Worm (Caenorhabditis elegans) whole organism, L4 larva: ENCODE data around the gene vha-1.
A peak's percentile ranks its signal among the peaks of the same experiment; 100 is the strongest.

Experiments used
- D1046.2 ChIP-seq: fragments of 200-800 bp; sonication (Bioruptor generic); IDR thresholded peaks from 2 replicates; pipeline ENCODE4 v1.3.6; 2022; ENCODE audit warnings: missing genetic modification characterization, missing compliant biosample characterization
- F10B5.3 ChIP-seq: sonication (generic microtip); optimal IDR thresholded peaks from 2 replicates; lab custom pipeline; 2016; ENCODE audit warnings: mild to moderate bottlenecking, missing genetic modification characterization, missing compliant biosample characterization
- F26F4.8 ChIP-seq: fragments of 200-800 bp; sonication (Bioruptor generic); conservative IDR thresholded peaks from 2 replicates; pipeline ENCODE4 v1.3.6; 2022; ENCODE audit warnings: missing genetic modification characterization, missing compliant biosample characterization
- F44E2.7 ChIP-seq: fragments of 200-800 bp; sonication (Bioruptor generic); IDR thresholded peaks from 2 replicates; pipeline ENCODE4 v2.1.2; 2022; ENCODE audit warnings: missing genetic modification characterization, missing compliant biosample characterization
- F49E8.2 ChIP-seq: sonication (generic microtip); optimal IDR thresholded peaks from 2 replicates; lab custom pipeline; 2016; ENCODE audit warnings: missing compliant biosample characterization, mild to moderate bottlenecking, missing genetic modification characterization, borderline replicate concordance
- T20F7.1 ChIP-seq: fragments of 200-800 bp; sonication (Bioruptor generic); optimal IDR thresholded peaks from 2 replicates; lab custom pipeline; 2018; ENCODE audit warnings: mild to moderate bottlenecking, missing genetic modification characterization, missing compliant biosample characterization
- Y5F2A.4 ChIP-seq: fragments of 200-800 bp; sonication (Bioruptor generic); optimal IDR thresholded peaks from 2 replicates; lab custom pipeline; 2018; ENCODE audit warnings: mild to moderate bottlenecking, missing genetic modification characterization, missing compliant biosample characterization
- Y75B8A.6 ChIP-seq: fragments of 200-800 bp; sonication (Bioruptor generic); IDR thresholded peaks from 2 replicates; pipeline ENCODE4 v1.3.6; 2022; ENCODE audit warnings: missing genetic modification reagents, missing genetic modification characterization, missing compliant biosample characterization
- ZK337.2 ChIP-seq: fragments of 200-800 bp; sonication (Bioruptor generic); IDR thresholded peaks from 2 replicates; pipeline ENCODE4 v1.3.6; 2022; ENCODE audit warnings: missing genetic modification reagents, missing genetic modification characterization, missing compliant biosample characterization
- aha-1 ChIP-seq: fragments of 150-350 bp; peaks from one replicate; lab custom pipeline; 2014; ENCODE audit warnings: missing biosample characterization, missing genetic modification characterization
- aly-2 ChIP-seq: sonication (generic microtip); optimal IDR thresholded peaks from 2 replicates; lab custom pipeline; 2018; ENCODE audit warnings: missing biosample characterization, missing genetic modification characterization
- ama-1 ChIP-seq: fragments of 150-350 bp; optimal IDR thresholded peaks from 2 replicates; lab custom pipeline; 2014; ENCODE audit warnings: inconsistent platforms, mixed read lengths
- attf-4 ChIP-seq: sonication (generic microtip); optimal IDR thresholded peaks from 3 replicates; lab custom pipeline; 2017; ENCODE audit warnings: missing biosample characterization, missing genetic modification characterization
- ceh-20 ChIP-seq: fragments of 200-800 bp; sonication (Bioruptor generic); IDR thresholded peaks from 2 replicates; pipeline ENCODE4 v1.3.6; 2022; ENCODE audit warnings: missing genetic modification reagents, missing genetic modification characterization, missing compliant biosample characterization
- ceh-28 ChIP-seq: fragments of 150-350 bp; optimal IDR thresholded peaks from 2 replicates; lab custom pipeline; 2014; ENCODE audit warnings: missing biosample characterization, missing genetic modification reagents, missing genetic modification characterization
- ceh-32 ChIP-seq: sonication (generic microtip); optimal IDR thresholded peaks from 2 replicates; lab custom pipeline; 2016; ENCODE audit warnings: mild to moderate bottlenecking, missing genetic modification characterization, missing compliant biosample characterization; ENCODE audit not compliant: poor library complexity
- cey-2 ChIP-seq: sonication (generic microtip); optimal IDR thresholded peaks from 3 replicates; lab custom pipeline; 2017; ENCODE audit warnings: missing genetic modification characterization, mild to moderate bottlenecking, missing compliant biosample characterization, antibody characterized with exemption, borderline replicate concordance; ENCODE audit not compliant: insufficient read depth
- ctbp-1 ChIP-seq: fragments of 200-800 bp; sonication (Bioruptor generic); IDR thresholded peaks from 2 replicates; pipeline ENCODE4 v1.3.6; 2022; ENCODE audit warnings: missing genetic modification reagents, missing genetic modification characterization, missing compliant biosample characterization
- daf-19 ChIP-seq: fragments of 200-800 bp; sonication (Bioruptor generic); conservative IDR thresholded peaks from 2 replicates; pipeline ENCODE4 v1.3.6; 2022; ENCODE audit warnings: missing genetic modification characterization, missing compliant biosample characterization
- daf-8 ChIP-seq: fragments of 200-800 bp; sonication (Bioruptor generic); IDR thresholded peaks from 2 replicates; pipeline ENCODE4 v1.3.6; 2022; ENCODE audit warnings: missing genetic modification characterization, missing compliant biosample characterization
- dmd-6 ChIP-seq: fragments of 200-800 bp; sonication (Bioruptor generic); IDR thresholded peaks from 2 replicates; pipeline ENCODE4 v1.3.6; 2022; ENCODE audit warnings: missing genetic modification reagents, missing genetic modification characterization, missing compliant biosample characterization
- dmd-9 ChIP-seq: fragments of 200-800 bp; sonication (Bioruptor generic); IDR thresholded peaks from 2 replicates; pipeline ENCODE4 v1.3.6; 2022; ENCODE audit warnings: missing genetic modification reagents, missing genetic modification characterization, missing compliant biosample characterization
- dve-1 ChIP-seq: sonication (generic microtip); optimal IDR thresholded peaks from 2 replicates; lab custom pipeline; 2017; ENCODE audit warnings: antibody characterized with exemption, mild to moderate bottlenecking, missing genetic modification characterization, missing compliant biosample characterization; ENCODE audit not compliant: insufficient read depth
- fos-1 ChIP-seq: fragments of 150-350 bp; optimal IDR thresholded peaks from 2 replicates; lab custom pipeline; 2014; ENCODE audit warnings: missing biosample characterization, missing genetic modification characterization
- hlh-11 ChIP-seq: fragments of 200-800 bp; sonication (Bioruptor generic); optimal IDR thresholded peaks from 2 replicates; lab custom pipeline; 2018; ENCODE audit warnings: mild to moderate bottlenecking, missing genetic modification characterization, missing compliant biosample characterization
- jun-1 ChIP-seq: fragments of 150-350 bp; optimal IDR thresholded peaks from 2 replicates; lab custom pipeline; 2014; ENCODE audit warnings: missing biosample characterization, missing genetic modification reagents, missing genetic modification characterization
- lin-1 ChIP-seq: fragments of 200-800 bp; sonication (Bioruptor generic); IDR thresholded peaks from 2 replicates; pipeline ENCODE4 v1.3.6; 2022; ENCODE audit warnings: missing genetic modification reagents, missing genetic modification characterization, missing compliant biosample characterization
- lin-15B ChIP-seq: fragments of 150-350 bp; sonication (generic microtip); optimal IDR thresholded peaks from 3 replicates; lab custom pipeline; 2014; ENCODE audit warnings: missing biosample characterization, missing genetic modification characterization
- lsy-2 ChIP-seq, 2 experiments: fragments of 150-350 bp in 1 of 2; sonication (generic microtip) in 1 of 2; optimal IDR thresholded peaks; 2 replicates each; lab custom pipeline; 2014 to 2017; ENCODE audit warnings: missing biosample characterization in 2 of 2, missing genetic modification characterization in 2 of 2
- mep-1 ChIP-seq: fragments of 150-350 bp; sonication (generic microtip); optimal IDR thresholded peaks from 3 replicates; lab custom pipeline; 2014; ENCODE audit warnings: missing biosample characterization, missing genetic modification characterization
- mes-2 ChIP-seq: sonication (generic microtip); optimal IDR thresholded peaks from 2 replicates; lab custom pipeline; 2016; ENCODE audit warnings: missing genotype, mild to moderate bottlenecking, missing genetic modification characterization, missing compliant biosample characterization; ENCODE audit not compliant: poor library complexity, severe bottlenecking
- nhr-237 ChIP-seq: sonication (generic microtip); optimal IDR thresholded peaks from 2 replicates; lab custom pipeline; 2017; ENCODE audit warnings: missing biosample characterization, missing genetic modification characterization
- nhr-25 ChIP-seq: sonication (generic microtip); optimal IDR thresholded peaks from 2 replicates; lab custom pipeline; 2017; ENCODE audit warnings: missing genetic modification characterization, mild to moderate bottlenecking, missing compliant biosample characterization, antibody characterized with exemption, moderate library complexity, borderline replicate concordance; ENCODE audit not compliant: insufficient read depth
- nhr-48 ChIP-seq: sonication (generic microtip); optimal IDR thresholded peaks from 2 replicates; lab custom pipeline; 2016; ENCODE audit warnings: mild to moderate bottlenecking, missing genetic modification characterization, missing compliant biosample characterization
- nhr-6 ChIP-seq: fragments of 150-350 bp; optimal IDR thresholded peaks from 2 replicates; lab custom pipeline; 2014; ENCODE audit warnings: missing biosample characterization, missing genetic modification characterization
- pha-4 ChIP-seq, 2 experiments: fragments of 150-350 bp in 1 of 2; fragments of 200-800 bp in 1 of 2; sonication (Bioruptor generic) in 1 of 2; IDR thresholded peaks in 1 of 2; optimal IDR thresholded peaks in 1 of 2; 2 replicates each; pipeline versions ENCODE4 v1.3.6 to Lab custom; 2014 to 2022; ENCODE audit warnings: missing genetic modification characterization in 2 of 2, missing genetic modification reagents in 2 of 2, missing biosample characterization in 1 of 2, missing compliant biosample characterization in 1 of 2
- php-3 ChIP-seq: fragments of 200-800 bp; sonication (Bioruptor generic); IDR thresholded peaks from 2 replicates; pipeline ENCODE4 v1.3.6; 2022; ENCODE audit warnings: missing genetic modification reagents, missing genetic modification characterization, missing compliant biosample characterization
- sdz-12 ChIP-seq: fragments of 200-800 bp; sonication (Bioruptor generic); optimal IDR thresholded peaks from 2 replicates; lab custom pipeline; 2018; ENCODE audit warnings: mild to moderate bottlenecking, missing genetic modification characterization, missing compliant biosample characterization
- set-16 ChIP-seq: fragments of 200-800 bp; sonication (Bioruptor generic); IDR thresholded peaks from 2 replicates; pipeline ENCODE4 v1.3.6; 2022; ENCODE audit warnings: missing genetic modification reagents, missing genetic modification characterization, missing compliant biosample characterization
- skn-1 ChIP-seq: fragments of 150-350 bp; optimal IDR thresholded peaks from 2 replicates; lab custom pipeline; 2014; ENCODE audit warnings: missing biosample characterization, missing genetic modification characterization
- snpc-4 ChIP-seq: fragments of 150-350 bp; optimal IDR thresholded peaks from 2 replicates; lab custom pipeline; 2014; ENCODE audit warnings: missing biosample characterization, missing genetic modification characterization
- spr-1 ChIP-seq: sonication (generic microtip); optimal IDR thresholded peaks from 2 replicates; lab custom pipeline; 2016; ENCODE audit warnings: mild to moderate bottlenecking, missing genetic modification characterization, missing compliant biosample characterization
- spr-3 ChIP-seq: fragments of 200-800 bp; sonication (Bioruptor generic); optimal IDR thresholded peaks from 2 replicates; lab custom pipeline; 2018; ENCODE audit warnings: mild to moderate bottlenecking, missing genetic modification characterization, missing compliant biosample characterization
- unc-39 ChIP-seq: sonication (generic microtip); optimal IDR thresholded peaks from 2 replicates; lab custom pipeline; 2017; ENCODE audit warnings: missing biosample characterization, missing genetic modification characterization

Gene vha-1

DNA sequence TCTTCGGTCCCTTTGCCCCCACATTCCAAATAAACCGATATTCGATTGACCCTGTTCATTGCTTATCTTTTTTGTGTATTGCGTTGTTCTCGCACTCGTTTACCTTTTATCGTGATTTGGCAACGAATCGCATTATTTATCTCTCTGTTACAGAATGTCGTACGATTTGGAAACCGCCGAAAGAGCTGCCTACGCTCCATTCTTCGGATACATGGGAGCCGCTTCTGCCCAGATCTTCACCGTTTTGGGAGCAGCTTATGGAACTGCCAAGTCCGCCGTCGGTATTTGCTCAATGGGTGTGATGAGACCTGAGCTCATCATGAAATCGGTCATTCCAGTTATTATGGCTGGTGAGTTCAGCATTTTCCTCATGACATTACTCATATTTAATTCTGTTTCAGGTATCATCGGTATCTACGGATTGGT is 970 bp downstream of the vha-1 start, which contains the start of gene vha-2 (continued):
- peak; percentile 40 for TF ChIP-seq F49E8.2 (tag; lab: Kevin White, UChicago)
- TF ChIP-seq F44E2.7 (GFP tag; lab: Robert Waterston, UW): no peak
- peak; percentile 23; the same call in 1 of the 2 replicates for TF ChIP-seq set-16 (GFP tag; lab: Robert Waterston, UW)

DNA sequence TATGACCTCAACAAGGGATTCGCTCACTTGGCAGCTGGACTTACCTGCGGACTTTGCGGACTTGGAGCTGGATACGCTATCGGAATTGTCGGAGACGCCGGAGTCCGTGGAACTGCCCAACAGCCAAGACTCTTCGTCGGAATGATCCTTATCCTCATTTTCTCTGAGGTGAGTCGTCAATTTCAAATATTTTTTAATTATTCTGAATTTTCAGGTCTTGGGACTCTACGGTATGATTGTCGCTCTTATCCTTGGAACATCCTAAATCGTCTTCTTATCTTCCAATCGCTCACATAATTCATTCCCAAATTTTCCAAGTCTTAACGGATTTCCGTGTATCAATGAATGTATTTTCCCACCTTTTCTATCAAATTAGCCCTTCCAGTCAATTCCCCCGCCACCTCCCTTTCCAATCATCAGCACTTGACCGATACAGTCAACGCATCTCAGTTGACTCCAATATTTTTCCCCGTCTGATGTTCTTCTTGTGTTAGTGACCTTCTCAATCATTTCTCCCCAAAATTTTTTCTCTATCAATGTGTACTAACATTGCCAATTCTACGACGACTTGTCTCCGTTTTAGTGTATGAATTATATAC is 1.5 kb downstream of the vha-1 start, which contains the start of gene R10E11.6:
TSS of gene R10E11.6 (plus strand) at position 524 of the 599 bp plus-strand sequence.
- TF ChIP-seq jun-1 (tag; lab: Kevin White, UChicago) (no peak), ama-1 (lab: Kevin White, UChicago) (no peak), spr-1 (no peak), daf-19 (GFP tag; lab: Robert Waterston, UW) (0 out of 2 replicates have a peak, but pooled peaks have one; percentile 10), aha-1 (peak; percentile 92), snpc-4 (tag; lab: Kevin White, UChicago) (no peak), Y75B8A.6 (GFP tag; lab: Robert Waterston, UW) (no peak), Y5F2A.4 (peak; percentile 33), ZK337.2 (GFP tag; lab: Robert Waterston, UW) (no peak), daf-8 (GFP tag; lab: Robert Waterston, UW) (0 out of 2 replicates have a peak, but pooled peaks have one; percentile 8), skn-1 (no peak), spr-3 (GFP tag; lab: Kevin White, UChicago) (no peak), mes-2 (peak; percentile 22), D1046.2 (GFP tag; lab: Robert Waterston, UW) (0 out of 2 replicates have a peak, but pooled peaks have one; percentile 11), php-3 (GFP tag; lab: Robert Waterston, UW) (no peak)

DNA sequence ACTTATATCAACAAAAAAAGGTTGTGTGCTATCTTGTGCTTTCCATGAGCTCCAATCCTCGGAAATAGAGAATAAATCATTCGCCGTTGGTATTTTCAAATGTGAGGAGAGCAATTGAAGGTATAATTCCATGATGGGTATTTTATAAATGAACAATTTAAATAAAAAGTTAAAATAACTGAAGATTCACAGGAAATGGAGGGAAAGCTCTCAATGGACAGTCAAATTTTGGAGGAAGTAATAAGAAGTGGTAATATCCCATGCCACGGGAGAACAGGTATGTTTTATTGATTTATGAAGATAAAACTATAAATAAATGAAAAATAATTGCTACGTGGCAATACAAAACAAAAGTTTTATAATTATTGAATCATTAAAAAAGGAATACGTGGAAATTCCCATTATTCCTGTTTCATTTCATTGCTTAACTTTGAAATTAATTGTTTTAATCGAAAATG is 2.1 kb downstream of the vha-1 start:
- no peak for TF ChIP-seq ceh-32 (tag; lab: Kevin White, UChicago)
- peak; percentile 68 for TF ChIP-seq ama-1 (lab: Kevin White, UChicago)
- TF ChIP-seq sdz-12 (GFP tag; lab: Kevin White, UChicago): peak; percentile 76
- TF ChIP-seq nhr-48 (tag; lab: Kevin White, UChicago): peak; percentile 26
- no peak for TF ChIP-seq lin-15B (tag; lab: Kevin White, UChicago)
- no peak for TF ChIP-seq aly-2 (tag; lab: Kevin White, UChicago)
- peak in 1 of 2 experiments; percentile 50 for TF ChIP-seq lsy-2 (tag; optimal IDR thresholded peaks at IDR 0.05; lab: Kevin White, UChicago)
- no peak for TF ChIP-seq daf-8 (GFP tag; lab: Robert Waterston, UW)
- TF ChIP-seq lin-1 (GFP tag; lab: Robert Waterston, UW): no peak
- no peak for TF ChIP-seq D1046.2 (GFP tag; lab: Robert Waterston, UW)
- TF ChIP-seq ceh-28 (tag; lab: Kevin White, UChicago): no peak
- TF ChIP-seq nhr-25: peak; percentile 11
- TF ChIP-seq fos-1 (tag; lab: Kevin White, UChicago): peak; percentile 51
- peak; percentile 65 for TF ChIP-seq mep-1
- TF ChIP-seq daf-19 (GFP tag; lab: Robert Waterston, UW): no peak
- no peak for TF ChIP-seq F10B5.3 (tag; lab: Kevin White, UChicago)
- no peak for TF ChIP-seq nhr-6 (tag; lab: Kevin White, UChicago)
- no peak for TF ChIP-seq cey-2 (tag; lab: Kevin White, UChicago)
- no peak for TF ChIP-seq ceh-20 (GFP tag; lab: Robert Waterston, UW)
- TF ChIP-seq skn-1: no peak
- no peak for TF ChIP-seq F26F4.8
- TF ChIP-seq dmd-6 (GFP tag; lab: Robert Waterston, UW): no peak
- peak; percentile 47 for TF ChIP-seq T20F7.1 (GFP tag; lab: Kevin White, UChicago)
- TF ChIP-seq nhr-237 (tag; lab: Kevin White, UChicago): no peak
- peak; percentile 78 for TF ChIP-seq dve-1 (tag; lab: Kevin White, UChicago)
- TF ChIP-seq unc-39 (tag; lab: Kevin White, UChicago): no peak
- no peak for TF ChIP-seq dmd-9 (GFP tag; lab: Robert Waterston, UW)
- no peak for TF ChIP-seq php-3 (GFP tag; lab: Robert Waterston, UW)
- TF ChIP-seq ctbp-1 (GFP tag; lab: Robert Waterston, UW): 0 out of 2 replicates have a peak, but pooled peaks have one; percentile 38
- TF ChIP-seq Y5F2A.4: no peak
- 0 out of 2 replicates have a peak, but pooled peaks have one; percentile 4 for TF ChIP-seq pha-4 (GFP tag; IDR thresholded peaks at IDR 0.05; lab: Robert Waterston, UW)
- no peak for TF ChIP-seq pha-4 (tag; optimal IDR thresholded peaks at IDR 0.05; lab: Kevin White, UChicago)
- no peak for TF ChIP-seq hlh-11 (tag; lab: Kevin White, UChicago)
- TF ChIP-seq spr-1: peak; percentile 26
- TF ChIP-seq attf-4 (tag; lab: Kevin White, UChicago): no peak
